Worm (Caenorhabditis elegans) whole organism, midembryonic: Measurements from ENCODE around the gene tag-243.

Experiments
- T22C8.4 ChIP-seq: fragments of 200-800 bp; sonication (Bioruptor generic); IDR thresholded peaks from 2 replicates; pipeline ENCODE4 v1.3.6; 2022; ENCODE audit warnings: missing genetic modification characterization, missing compliant biosample characterization
- cog-1 ChIP-seq: sonication (generic microtip); optimal IDR thresholded peaks from 2 replicates; lab custom pipeline; 2016; ENCODE audit warnings: missing genetic modification characterization, missing compliant biosample characterization
- flt-1 ChIP-seq: fragments of 200-800 bp; sonication (Bioruptor generic); IDR thresholded peaks from 2 replicates; pipeline ENCODE4 v1.3.6; 2022; ENCODE audit warnings: missing genetic modification characterization, missing compliant biosample characterization
- klf-2 ChIP-seq: fragments of 200-800 bp; sonication (Bioruptor generic); conservative IDR thresholded peaks from 2 replicates; pipeline ENCODE4 v1.3.6; 2022; ENCODE audit warnings: missing genetic modification reagents, missing genetic modification characterization, missing compliant biosample characterization
- med-1 ChIP-seq: sonication (generic microtip); optimal IDR thresholded peaks from 2 replicates; lab custom pipeline; 2017; ENCODE audit warnings: missing genetic modification characterization, mild to moderate bottlenecking, missing compliant biosample characterization, antibody characterized with exemption, missing genetic modification reagents; ENCODE audit not compliant: insufficient read depth
- tab-1 ChIP-seq: fragments of 200-800 bp; sonication (Bioruptor generic); IDR thresholded peaks from 2 replicates; pipeline ENCODE4 v1.3.6; 2022; ENCODE audit warnings: missing genetic modification characterization, missing compliant biosample characterization
- ztf-23 ChIP-seq: fragments of 200-800 bp; sonication (Bioruptor generic); IDR thresholded peaks from 2 replicates; pipeline ENCODE4 v1.3.6; 2022; ENCODE audit warnings: missing genetic modification reagents, missing genetic modification characterization, missing compliant biosample characterization
- ztf-29 ChIP-seq: fragments of 200-800 bp; sonication (Bioruptor generic); IDR thresholded peaks from 2 replicates; pipeline ENCODE4 v1.3.6; 2022; ENCODE audit warnings: missing genetic modification reagents, missing genetic modification characterization, missing compliant biosample characterization

DNA sequence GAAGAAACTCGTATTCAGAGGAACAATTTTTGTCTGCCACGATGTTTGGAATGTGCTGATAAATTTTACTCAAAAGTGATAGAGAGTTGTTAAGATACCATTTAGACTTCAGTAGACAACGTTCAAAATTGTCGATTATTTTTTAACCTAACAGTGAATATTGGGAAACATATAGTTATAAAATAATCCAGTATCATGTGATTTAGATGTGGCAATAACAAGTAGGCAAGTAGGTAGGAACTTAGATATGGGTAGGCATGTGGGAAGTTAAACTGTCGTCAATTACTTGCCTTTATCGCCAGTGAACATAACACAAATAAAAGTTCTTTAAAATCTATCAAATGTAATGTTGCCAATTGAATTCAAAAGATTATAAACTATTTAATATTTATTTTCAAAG is 16.8 kb downstream of the tag-243 start, which contains the start of gene T23F11.11:
- TF ChIP-seq T22C8.4 (GFP tag; lab: Robert Waterston, UW): no peak
- no peak for TF ChIP-seq klf-2 (GFP tag; lab: Robert Waterston, UW)
- TF ChIP-seq ztf-29 (GFP tag; lab: Robert Waterston, UW): no peak
- TF ChIP-seq flt-1: no peak
- no peak for TF ChIP-seq tab-1 (GFP tag; lab: Robert Waterston, UW)
- no peak for TF ChIP-seq med-1 (GFP tag; lab: Kevin White, UChicago)
- no peak for TF ChIP-seq ztf-23 (GFP tag; lab: Robert Waterston, UW)
- TF ChIP-seq cog-1 (tag; lab: Kevin White, UChicago): no peak
